Worm (Caenorhabditis elegans) whole organism, young adult: Measurements from ENCODE around the gene irg-1.

ENCODE experiments used
- akir-1 ChIP-seq: fragments of 200-800 bp; sonication (Bioruptor generic); optimal IDR thresholded peaks from 2 replicates; lab custom pipeline; 2018; ENCODE audit warnings: mild to moderate bottlenecking, missing genetic modification characterization, moderate library complexity, missing compliant biosample characterization
- aptf-3 ChIP-seq: fragments of 200-800 bp; sonication (Bioruptor generic); IDR thresholded peaks from 2 replicates; pipeline ENCODE4 v1.3.6; 2022; ENCODE audit warnings: missing genetic modification characterization, missing compliant biosample characterization
- bed-2 ChIP-seq: fragments of 200-800 bp; sonication (Bioruptor generic); IDR thresholded peaks from 2 replicates; pipeline ENCODE4 v1.3.6; 2022; ENCODE audit warnings: missing genetic modification reagents, missing genetic modification characterization, missing compliant biosample characterization
- dox-1 ChIP-seq: fragments of 200-800 bp; sonication (Bioruptor generic); IDR thresholded peaks from 2 replicates; pipeline ENCODE4 v1.3.6; 2022; ENCODE audit warnings: missing genetic modification reagents, missing genetic modification characterization, missing compliant biosample characterization
- dpl-1 ChIP-seq: fragments of 150-350 bp; optimal IDR thresholded peaks from 2 replicates; lab custom pipeline; 2014; ENCODE audit warnings: missing biosample characterization, missing genetic modification reagents, missing genetic modification characterization
- egl-44 ChIP-seq: fragments of 200-800 bp; sonication (Bioruptor generic); IDR thresholded peaks from 2 replicates; pipeline ENCODE4 v1.3.6; 2022; ENCODE audit warnings: missing genetic modification reagents, missing genetic modification characterization, missing compliant biosample characterization
- egrh-3 ChIP-seq: fragments of 200-800 bp; sonication (Bioruptor generic); IDR thresholded peaks from 2 replicates; pipeline ENCODE4 v1.3.6; 2022; ENCODE audit warnings: missing genetic modification reagents, missing genetic modification characterization, missing compliant biosample characterization
- lsl-1 ChIP-seq: fragments of 200-800 bp; sonication (Bioruptor generic); optimal IDR thresholded peaks from 2 replicates; lab custom pipeline; 2018; ENCODE audit warnings: mild to moderate bottlenecking, missing genetic modification characterization, moderate library complexity, missing compliant biosample characterization
- madf-3 ChIP-seq: fragments of 200-800 bp; sonication (Bioruptor generic); IDR thresholded peaks from 2 replicates; pipeline ENCODE4 v1.3.6; 2022; ENCODE audit warnings: missing genetic modification reagents, missing genetic modification characterization, missing compliant biosample characterization
- pbrm-1 ChIP-seq: fragments of 200-800 bp; sonication (Bioruptor generic); IDR thresholded peaks from 2 replicates; pipeline ENCODE4 v1.3.6; 2022; ENCODE audit warnings: missing genetic modification reagents, missing genetic modification characterization, missing compliant biosample characterization
- snpc-1.1 ChIP-seq: sonication (generic microtip); optimal IDR thresholded peaks from 2 replicates; lab custom pipeline; 2017; ENCODE audit warnings: missing genetic modification characterization, mild to moderate bottlenecking, missing compliant biosample characterization, antibody characterized with exemption, moderate library complexity, missing genotype, missing genetic modification reagents; ENCODE audit not compliant: insufficient read depth
- unc-62 ChIP-seq: fragments of 150-350 bp; optimal IDR thresholded peaks from 2 replicates; lab custom pipeline; 2014; ENCODE audit warnings: missing biosample characterization, missing genetic modification reagents, missing genetic modification characterization
- zfh-2 ChIP-seq: fragments of 200-800 bp; sonication (Bioruptor generic); conservative IDR thresholded peaks from 2 replicates; pipeline ENCODE4 v1.3.6; 2022; ENCODE audit warnings: missing genetic modification reagents, missing genetic modification characterization, missing compliant biosample characterization

DNA sequence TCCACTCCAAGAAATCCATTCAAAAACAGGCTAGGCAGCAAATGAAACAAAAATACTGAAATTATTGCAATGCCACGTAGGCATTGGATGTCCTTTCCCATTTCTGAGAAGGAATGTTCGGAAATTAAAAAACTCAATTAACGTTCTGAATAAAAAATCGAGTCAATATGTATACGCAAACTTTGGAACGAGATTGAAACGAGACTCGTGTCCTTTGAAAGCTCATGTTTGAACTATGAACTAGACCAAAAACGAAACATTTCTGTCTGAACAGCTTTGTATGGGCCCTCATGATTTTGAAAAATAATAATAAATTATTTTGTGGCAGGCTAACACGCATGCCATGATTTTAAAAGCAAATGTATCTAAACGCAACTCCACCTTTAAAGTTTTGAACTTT is 48.4 kb upstream of the irg-1 start, which contains the start of gene oac-2:
- no peak for TF ChIP-seq dox-1 (GFP tag; lab: Robert Waterston, UW)
- TF ChIP-seq madf-3 (GFP tag; lab: Robert Waterston, UW) = no peak
- TF ChIP-seq lsl-1 = no peak
- TF ChIP-seq akir-1 = no peak
- TF ChIP-seq bed-2 (GFP tag; lab: Robert Waterston, UW) = no peak
- no peak for TF ChIP-seq zfh-2
- TF ChIP-seq pbrm-1 (GFP tag; lab: Robert Waterston, UW) = no peak
- no peak for TF ChIP-seq egrh-3 (GFP tag; lab: Robert Waterston, UW)
- no peak for TF ChIP-seq aptf-3 (GFP tag; lab: Robert Waterston, UW)
- TF ChIP-seq egl-44 (GFP tag; lab: Robert Waterston, UW) = no peak
- no peak for TF ChIP-seq dpl-1 (GFP tag; lab: Kevin White, UChicago)
- TF ChIP-seq unc-62 (GFP tag; lab: Kevin White, UChicago) = no peak
- TF ChIP-seq snpc-1.1 (tag; lab: Kevin White, UChicago) = no peak
